Fruit fly (Drosophila melanogaster) Kc167 (cell line): ENCODE measurements around the gene CG1738.
A peak's percentile ranks its signal among the peaks of the same experiment; 100 is the strongest.

Source experiments
- Myc ChIP-seq: fragments of >200 bp; optimal IDR thresholded peaks from 2 replicates; lab custom pipeline; 2017; ENCODE audit warnings: missing external identifiers
- Sin3A ChIP-seq: fragments of >200 bp; optimal IDR thresholded peaks from 2 replicates; lab custom pipeline; 2018; ENCODE audit warnings: missing external identifiers
- h ChIP-seq: fragments of >200 bp; optimal IDR thresholded peaks from 3 replicates; lab custom pipeline; 2018; ENCODE audit warnings: missing external identifiers
- insv ChIP-seq: fragments of >200 bp; optimal IDR thresholded peaks from 3 replicates; lab custom pipeline; 2018; ENCODE audit warnings: missing external identifiers
- psq ChIP-seq: fragments of >200 bp; optimal IDR thresholded peaks from 2 replicates; lab custom pipeline; 2017; ENCODE audit warnings: missing external identifiers
- ttk ChIP-seq: sonication (Bioruptor generic); optimal IDR thresholded peaks from 2 replicates; lab custom pipeline; 2017; ENCODE audit warnings: missing external identifiers

Gene CG1738

dm6 chrX:11339868-11340548 is 8.8 kb upstream of the CG1738 start, which contains the start of the genes CG34348 and Kap3:
Gene CG34348 (plus strand): TSS chrX:11339873.
Gene Kap3 (minus strand): TSS chrX:11340084.
- TF ChIP-seq Sin3A (lab: Kevin White, UChicago) (no peak), Myc (no peak), psq (lab: Kevin White, UChicago) (no peak), h (no peak)

dm6 chrX:11340719-11341322 is 8.0 kb upstream of the CG1738 start:
- TF ChIP-seq psq (lab: Kevin White, UChicago) = no peak

- TF ChIP-seq psq (lab: Kevin White, UChicago) = no peak
These were observed 6.7 kb upstream of the CG1738 start for dm6 chrX:11342168-11342567.

- TF ChIP-seq ttk (lab: Kevin White, UChicago) (no peak), Sin3A (lab: Kevin White, UChicago) (no peak), h (no peak)
These were observed 6.1 kb upstream of the CG1738 start for dm6 chrX:11342771-11343170.

- TF ChIP-seq insv (lab: Kevin White, UChicago) (no peak), ttk (lab: Kevin White, UChicago) (no peak), h (no peak), Myc (no peak), psq (lab: Kevin White, UChicago) (no peak)
These were observed 1.0 kb upstream of the CG1738 start, which contains the start of the genes GCS1 and CG11756 for dm6 chrX:11347809-11348208. Gene GCS1 (minus strand): TSS chrX:11348001. Gene CG11756 (plus strand): TSS chrX:11348120.

dm6 chrX:11349780-11350179 is 931 bp downstream of the CG1738 start, which contains the start of gene NdufV3:
Gene NdufV3 (plus strand): TSS chrX:11349998.
- no peak for TF ChIP-seq insv (lab: Kevin White, UChicago)
- TF ChIP-seq Sin3A (lab: Kevin White, UChicago) = no peak
- TF ChIP-seq h = no peak
- no peak for TF ChIP-seq Myc
- no peak for TF ChIP-seq psq (lab: Kevin White, UChicago)
- no peak for TF ChIP-seq ttk (lab: Kevin White, UChicago)

dm6 chrX:11350505-11351327 is 1.9 kb downstream of the CG1738 start, which contains the start of gene CG1737:
Gene CG1737 (plus strand): TSS chrX:11350608.
- TF ChIP-seq h = no peak
- TF ChIP-seq insv (lab: Kevin White, UChicago) = no peak
- no peak for TF ChIP-seq psq (lab: Kevin White, UChicago)
- no peak for TF ChIP-seq ttk (lab: Kevin White, UChicago)

- TF ChIP-seq Myc (no peak), Sin3A (lab: Kevin White, UChicago) (no peak), psq (lab: Kevin White, UChicago) (no peak), ttk (lab: Kevin White, UChicago) (no peak), h (no peak), insv (lab: Kevin White, UChicago) (no peak)
These were observed 2.5 kb downstream of the CG1738 start for dm6 chrX:11351351-11351750.

dm6 chrX:11355708-11356174 is 6.9 kb downstream of the CG1738 start, which contains the start of gene dsh:
Gene dsh (plus strand): TSS chrX:11355881.
- TF ChIP-seq h (no peak), Sin3A (lab: Kevin White, UChicago) (no peak), Myc (no peak), insv (lab: Kevin White, UChicago) (no peak), ttk (lab: Kevin White, UChicago) (no peak), psq (lab: Kevin White, UChicago) (no peak)

- no peak for TF ChIP-seq Myc
- TF ChIP-seq ttk (lab: Kevin White, UChicago) = peak; percentile 64
- no peak for TF ChIP-seq h
- TF ChIP-seq Sin3A (lab: Kevin White, UChicago) = no peak
- no peak for TF ChIP-seq insv (lab: Kevin White, UChicago)
- no peak for TF ChIP-seq psq (lab: Kevin White, UChicago)
These were observed 7.8 kb downstream of the CG1738 start for dm6 chrX:11356648-11357047.

- no peak for TF ChIP-seq ttk (lab: Kevin White, UChicago)
- TF ChIP-seq Sin3A (lab: Kevin White, UChicago) = no peak
- no peak for TF ChIP-seq insv (lab: Kevin White, UChicago)
- no peak for TF ChIP-seq h
- TF ChIP-seq Myc = no peak
- no peak for TF ChIP-seq psq (lab: Kevin White, UChicago)
These were observed 10.2 kb downstream of the CG1738 start, which contains the start of gene Pa1 for dm6 chrX:11359081-11359481. Gene Pa1 (plus strand): TSS chrX:11359236.

- TF ChIP-seq Sin3A (lab: Kevin White, UChicago) (no peak), ttk (lab: Kevin White, UChicago) (no peak), psq (lab: Kevin White, UChicago) (peak; percentile 90), insv (lab: Kevin White, UChicago) (no peak), h (no peak)
These were observed 19.1 kb downstream of the CG1738 start, which contains the start of the genes hop and Tim8 for dm6 chrX:11367783-11368509. Gene hop (minus strand): TSS chrX:11368098. Gene Tim8 (plus strand): TSS chrX:11368445.
